Worm (Caenorhabditis elegans) whole organism, L4/young adult: ENCODE results near the gene glb-6.

Source experiments
- W03F9.2 ChIP-seq: fragments of 150-350 bp; optimal IDR thresholded peaks from 2 replicates; lab custom pipeline; 2014; ENCODE audit warnings: missing biosample characterization, missing genetic modification characterization
- dao-5 ChIP-seq: sonication (generic microtip); optimal IDR thresholded peaks from 2 replicates; lab custom pipeline; 2016; ENCODE audit warnings: missing genotype, missing genetic modification characterization, moderate library complexity, missing compliant biosample characterization
- him-1 ChIP-seq: sonication (generic microtip); optimal IDR thresholded peaks from 2 replicates; lab custom pipeline; 2016; ENCODE audit warnings: missing genotype, missing genetic modification reagents, missing genetic modification characterization, missing compliant biosample characterization

The glb-6 gene

DNA sequence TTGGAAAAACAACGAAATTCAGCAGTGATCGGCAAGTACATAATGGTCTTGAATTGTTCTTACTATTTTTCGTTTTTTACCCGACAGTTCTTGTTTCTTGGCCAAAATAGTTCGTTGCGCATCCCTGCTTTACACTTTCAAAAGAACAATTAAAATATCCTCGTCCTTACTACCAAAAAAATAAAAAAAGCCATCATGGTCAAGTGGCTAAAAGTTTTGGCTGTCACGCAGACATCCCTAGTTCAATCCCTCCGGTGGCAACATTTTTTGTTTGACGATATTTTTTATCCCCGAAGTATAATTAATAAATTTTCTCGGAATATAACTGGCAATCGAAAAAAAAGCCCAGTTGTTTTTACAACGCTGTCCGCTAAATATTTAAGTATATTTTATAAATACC lies 21.6 kb upstream of the glb-6 start:
- TF ChIP-seq dao-5 (tag; lab: Kevin White, UChicago) (no peak), W03F9.2 (tag; lab: Kevin White, UChicago) (no peak), him-1 (tag; lab: Kevin White, UChicago) (no peak)

DNA sequence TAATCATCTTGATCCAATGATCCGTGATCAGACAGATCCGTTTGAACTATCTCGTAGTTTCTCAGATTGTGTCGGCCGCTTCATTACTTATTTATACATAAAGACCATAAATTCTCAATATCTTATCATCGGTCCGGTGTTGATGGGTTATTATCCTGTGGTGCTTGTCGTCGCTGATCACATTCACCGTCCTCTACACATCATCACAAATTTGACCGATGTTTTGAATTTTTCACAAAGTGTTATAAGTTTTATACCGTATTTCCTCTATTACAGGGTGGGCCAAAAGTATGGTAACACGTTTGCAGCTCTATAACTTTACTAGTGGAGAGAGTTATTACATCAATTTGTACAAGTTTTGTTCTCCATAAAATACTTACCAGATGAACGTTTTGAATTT lies 17.6 kb upstream of the glb-6 start:
- TF ChIP-seq W03F9.2 (tag; lab: Kevin White, UChicago) (no peak), him-1 (tag; lab: Kevin White, UChicago) (no peak), dao-5 (tag; lab: Kevin White, UChicago) (no peak)

DNA sequence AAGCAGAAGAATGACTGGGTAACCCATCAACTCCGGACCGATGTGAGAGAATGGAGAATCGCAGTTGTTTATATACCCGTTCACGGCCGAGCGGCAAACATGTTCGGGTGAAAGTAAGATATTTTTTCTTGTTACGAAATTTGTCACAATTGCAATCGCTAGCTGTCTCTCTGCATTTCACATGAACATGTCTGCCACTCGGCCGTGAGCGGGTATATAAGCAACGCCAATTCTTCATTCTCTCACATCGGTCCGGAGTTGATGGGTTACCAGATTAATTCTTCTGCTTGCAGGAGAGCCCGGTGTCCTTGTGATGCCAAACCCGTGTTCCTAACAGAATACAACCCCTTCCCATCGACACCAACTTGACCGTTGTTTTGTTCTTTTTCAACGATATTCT lies 16.7 kb upstream of the glb-6 start:
- TF ChIP-seq W03F9.2 (tag; lab: Kevin White, UChicago) (no peak), dao-5 (tag; lab: Kevin White, UChicago) (no peak), him-1 (tag; lab: Kevin White, UChicago) (no peak)

DNA sequence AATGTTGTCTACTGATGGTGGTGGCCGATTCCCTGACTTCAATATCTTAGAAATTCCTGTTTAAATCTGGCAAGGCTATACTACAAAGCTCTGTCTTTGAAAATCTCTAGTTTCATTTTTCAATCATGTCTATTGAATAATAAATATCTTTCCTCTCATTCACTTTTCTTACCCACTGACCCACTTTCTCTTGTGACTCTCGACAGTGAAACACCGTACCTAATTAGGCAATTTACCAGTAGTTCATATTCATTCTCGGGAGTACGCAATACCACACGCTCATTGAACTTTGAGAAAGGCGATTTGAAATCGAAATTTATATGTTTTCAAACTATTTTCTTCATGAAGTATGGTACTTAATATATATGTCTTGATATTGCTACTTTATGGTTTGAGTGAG lies 14.5 kb upstream of the glb-6 start, which contains the start of gene CD4.11:
Gene CD4.11 (plus strand): TSS at position 301 of the 400 bp plus-strand sequence.
- TF ChIP-seq W03F9.2 (tag; lab: Kevin White, UChicago) (no peak), him-1 (tag; lab: Kevin White, UChicago) (no peak), dao-5 (tag; lab: Kevin White, UChicago) (no peak)

DNA sequence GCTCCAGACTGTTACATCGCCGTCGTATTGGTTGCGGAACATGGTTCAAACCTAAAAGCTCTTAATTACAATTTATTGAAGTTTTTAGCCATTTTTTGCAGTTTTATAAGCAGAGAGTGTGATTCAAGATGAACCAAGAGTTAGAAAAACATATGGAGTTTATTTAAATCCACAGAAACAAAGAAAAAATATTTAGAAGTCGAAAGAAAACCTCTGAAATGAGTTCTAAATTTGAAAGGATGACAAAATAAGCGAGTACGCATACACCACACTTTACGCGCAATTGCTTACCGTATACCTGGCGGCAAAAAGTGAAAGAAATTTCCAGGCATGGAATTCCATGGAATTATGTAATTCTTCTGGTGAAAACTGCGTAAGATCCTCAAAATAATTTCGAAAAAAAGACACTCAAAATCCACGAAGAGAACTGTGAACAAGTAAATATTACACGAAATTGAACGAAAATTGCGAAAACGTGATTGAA lies 14.0 kb upstream of the glb-6 start, which contains the start of gene pas-6:
Gene pas-6 (minus strand): TSS at position 51 of the 484 bp plus-strand sequence.
- TF ChIP-seq W03F9.2 (tag; lab: Kevin White, UChicago) (peak; percentile 10), him-1 (tag; lab: Kevin White, UChicago) (no peak)

DNA sequence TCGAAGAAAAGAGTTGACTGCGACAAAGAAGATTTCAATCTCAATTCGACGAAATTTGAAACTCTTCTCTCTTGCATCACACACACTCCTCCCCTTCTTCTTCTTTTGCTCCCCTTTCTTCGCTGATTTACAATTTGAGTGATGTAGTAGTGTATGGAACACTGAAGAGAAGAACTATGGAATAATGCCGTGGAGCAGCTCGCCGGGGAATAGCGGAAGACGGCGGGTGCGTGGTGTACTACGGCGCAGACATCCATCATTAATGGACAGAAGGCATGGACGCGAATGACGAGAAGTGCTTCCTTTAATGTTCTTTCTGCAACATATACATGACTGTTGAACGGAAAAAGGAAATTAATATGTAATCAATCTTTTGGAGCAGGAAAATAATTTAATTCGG lies 12.5 kb upstream of the glb-6 start:
- TF ChIP-seq dao-5 (tag; lab: Kevin White, UChicago) = no peak
- TF ChIP-seq W03F9.2 (tag; lab: Kevin White, UChicago) = no peak
- no peak for TF ChIP-seq him-1 (tag; lab: Kevin White, UChicago)

DNA sequence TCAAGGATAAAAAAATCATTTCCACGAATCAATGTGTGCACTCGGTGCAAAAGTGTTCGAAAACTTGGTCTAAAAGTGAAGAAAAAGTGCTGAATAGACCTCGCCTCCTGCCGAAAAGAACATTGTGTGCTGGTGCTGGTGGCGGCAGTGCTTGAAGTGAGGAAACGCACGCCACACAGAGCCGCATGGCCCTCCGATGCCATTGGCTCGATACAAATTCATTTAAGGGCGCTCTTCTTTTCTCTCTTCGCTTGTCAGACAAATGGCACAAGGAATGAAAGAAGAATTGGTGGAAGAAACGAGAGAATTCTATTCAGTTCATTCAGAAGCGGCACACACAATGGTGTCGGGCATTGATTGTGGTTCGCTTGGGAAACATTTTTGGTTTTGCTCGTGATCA lies 12.0 kb upstream of the glb-6 start:
- TF ChIP-seq W03F9.2 (tag; lab: Kevin White, UChicago) (no peak), dao-5 (tag; lab: Kevin White, UChicago) (no peak), him-1 (tag; lab: Kevin White, UChicago) (no peak)

DNA sequence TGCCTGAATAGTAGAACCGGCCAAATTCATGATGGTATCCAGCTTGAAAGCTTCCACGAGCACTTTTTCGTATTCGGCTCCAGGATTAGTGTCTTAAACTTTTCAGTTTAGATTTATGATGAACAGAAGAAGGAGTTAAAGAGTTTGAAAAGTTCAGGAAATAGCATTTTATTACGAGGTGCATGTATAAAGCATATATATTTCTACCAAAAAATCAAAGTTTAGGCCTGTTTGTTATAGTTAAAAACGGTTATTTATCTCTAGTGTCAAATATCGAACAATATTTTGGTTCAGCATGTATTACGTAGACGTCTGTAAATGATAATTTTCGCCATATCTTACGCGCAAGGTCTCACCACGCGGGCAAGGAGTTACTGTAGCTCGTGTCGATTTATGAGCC lies 11.0 kb upstream of the glb-6 start, which contains the start of gene klc-2:
Gene klc-2 (minus strand): TSS at position 101 of the 400 bp plus-strand sequence.
- TF ChIP-seq him-1 (tag; lab: Kevin White, UChicago) = no peak
- no peak for TF ChIP-seq dao-5 (tag; lab: Kevin White, UChicago)
- TF ChIP-seq W03F9.2 (tag; lab: Kevin White, UChicago) = no peak

DNA sequence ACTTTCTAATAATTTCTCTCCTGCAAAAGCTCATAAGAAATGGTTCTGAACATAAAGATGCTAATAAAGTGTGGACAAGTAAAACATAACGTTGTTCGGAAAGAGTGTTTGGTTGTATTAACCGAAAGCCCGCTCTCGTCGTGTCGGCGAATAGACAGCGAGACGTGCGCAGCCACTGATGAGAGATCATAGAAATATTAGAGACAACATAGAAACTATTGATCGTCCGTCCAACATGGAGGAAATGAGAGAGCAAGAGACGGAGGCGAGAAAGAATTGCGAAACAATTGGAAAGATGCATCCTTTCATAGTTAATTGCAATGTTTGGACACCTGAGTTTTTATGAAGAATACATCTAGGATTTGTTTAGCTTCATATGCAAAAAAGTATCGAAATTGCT lies 10.2 kb upstream of the glb-6 start:
- no peak for TF ChIP-seq W03F9.2 (tag; lab: Kevin White, UChicago)
- TF ChIP-seq him-1 (tag; lab: Kevin White, UChicago) = no peak
- TF ChIP-seq dao-5 (tag; lab: Kevin White, UChicago) = no peak

DNA sequence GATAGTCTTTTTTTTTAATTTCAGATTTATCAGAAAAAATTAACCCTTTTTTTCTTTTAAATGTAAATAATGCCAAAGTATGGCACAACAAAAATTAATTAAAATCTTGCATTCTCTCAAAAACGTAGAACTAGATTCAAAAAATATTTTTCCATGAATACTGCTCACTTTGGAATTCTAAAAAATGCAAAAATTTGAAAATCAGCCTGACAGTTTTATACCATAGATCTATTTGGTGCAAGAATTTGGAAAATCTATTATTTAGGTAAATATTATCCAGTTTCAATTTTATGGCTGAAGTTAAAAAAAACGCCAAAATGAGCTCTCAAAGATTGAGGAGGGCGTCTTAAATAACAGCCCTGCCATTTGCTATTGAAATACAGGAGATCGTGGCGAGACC lies 9.3 kb upstream of the glb-6 start:
- no peak for TF ChIP-seq him-1 (tag; lab: Kevin White, UChicago)
- TF ChIP-seq W03F9.2 (tag; lab: Kevin White, UChicago) = no peak
- TF ChIP-seq dao-5 (tag; lab: Kevin White, UChicago) = no peak

DNA sequence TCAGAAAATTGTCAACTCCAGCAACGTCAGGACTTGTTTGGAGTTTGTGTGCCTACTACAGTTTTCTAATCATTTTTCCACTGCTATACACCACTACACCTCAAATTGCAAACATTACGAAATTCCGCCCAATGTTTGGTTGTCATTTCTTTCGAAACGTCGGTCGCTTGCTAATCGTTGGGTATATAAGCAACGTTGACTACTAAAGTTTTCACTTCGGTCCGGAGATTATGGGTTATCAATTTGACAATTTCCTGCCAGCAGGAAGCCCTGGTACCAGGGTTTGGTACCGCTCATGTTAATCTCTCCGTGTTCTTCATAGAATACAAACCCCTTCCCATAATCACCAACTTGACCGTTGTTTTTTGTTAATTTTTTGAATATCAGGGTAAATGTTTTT lies 5.7 kb upstream of the glb-6 start:
- TF ChIP-seq him-1 (tag; lab: Kevin White, UChicago) (peak; percentile 27), dao-5 (tag; lab: Kevin White, UChicago) (no peak), W03F9.2 (tag; lab: Kevin White, UChicago) (peak; percentile 54)

DNA sequence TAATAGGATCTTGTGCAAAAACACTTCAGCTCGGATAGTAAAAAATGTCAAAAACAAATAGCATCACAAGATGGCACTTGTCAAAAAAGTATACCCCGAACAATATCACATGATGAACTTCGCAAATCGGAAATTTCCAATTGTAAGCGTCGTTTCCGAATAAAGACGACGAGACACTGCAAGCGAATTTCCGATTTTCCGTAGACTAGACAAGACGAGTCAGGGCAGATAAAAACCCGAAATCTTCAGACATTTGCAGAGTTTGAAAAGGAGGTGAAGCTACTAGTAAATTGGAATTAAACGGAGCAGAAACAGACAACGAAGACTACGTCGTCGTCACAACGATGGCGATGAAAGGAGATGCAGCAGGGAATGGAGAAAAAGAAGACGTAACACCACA lies 1.4 kb upstream of the glb-6 start:
- TF ChIP-seq W03F9.2 (tag; lab: Kevin White, UChicago) (no peak), him-1 (tag; lab: Kevin White, UChicago) (no peak), dao-5 (tag; lab: Kevin White, UChicago) (no peak)

DNA sequence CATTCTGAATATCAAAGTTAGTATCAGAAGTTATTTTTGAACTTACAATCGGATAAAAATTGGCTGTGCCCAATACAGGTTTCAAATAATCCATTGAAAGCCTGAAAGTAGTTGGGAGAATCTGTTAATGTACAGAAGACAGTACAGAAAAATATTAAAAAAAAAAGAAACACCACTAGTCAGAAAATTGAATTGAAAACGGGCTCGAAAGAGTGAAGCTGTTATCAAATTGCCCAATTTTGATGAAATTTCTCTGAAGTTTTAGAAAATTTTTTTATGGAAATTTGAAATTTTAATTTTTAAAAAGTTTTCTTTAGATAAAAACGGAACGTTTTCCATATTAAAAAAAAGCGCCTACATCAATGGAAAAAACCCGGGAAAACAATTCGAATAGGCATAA lies 3.2 kb downstream of the glb-6 start, which contains the start of gene C18C4.7:
Gene C18C4.7 (minus strand): TSS at position 101 of the 400 bp plus-strand sequence.
- no peak for TF ChIP-seq him-1 (tag; lab: Kevin White, UChicago)
- TF ChIP-seq W03F9.2 (tag; lab: Kevin White, UChicago) = no peak
- no peak for TF ChIP-seq dao-5 (tag; lab: Kevin White, UChicago)

DNA sequence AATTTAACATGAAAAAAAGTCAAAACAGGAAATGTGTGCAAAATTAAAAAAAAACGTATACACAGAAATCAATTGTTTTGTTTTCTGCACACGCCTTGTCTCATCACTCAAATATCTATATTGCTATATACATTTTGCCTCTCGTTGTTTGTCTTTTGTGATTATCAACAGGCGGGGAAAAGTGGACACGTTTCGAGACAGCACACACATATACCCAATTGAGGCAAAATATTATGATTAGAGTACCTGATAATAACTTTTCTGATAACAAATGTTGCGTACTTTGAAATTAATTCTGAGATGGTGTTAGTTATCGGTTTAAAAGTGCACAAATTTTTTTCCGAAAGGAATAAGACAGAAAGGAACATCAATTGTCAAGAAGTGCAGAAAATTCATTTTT lies 10.5 kb downstream of the glb-6 start:
- no peak for TF ChIP-seq W03F9.2 (tag; lab: Kevin White, UChicago)
- TF ChIP-seq him-1 (tag; lab: Kevin White, UChicago) = no peak
- TF ChIP-seq dao-5 (tag; lab: Kevin White, UChicago) = no peak
